Worm (Caenorhabditis elegans): ENCODE data around the gene F28H6.8.

DNA sequence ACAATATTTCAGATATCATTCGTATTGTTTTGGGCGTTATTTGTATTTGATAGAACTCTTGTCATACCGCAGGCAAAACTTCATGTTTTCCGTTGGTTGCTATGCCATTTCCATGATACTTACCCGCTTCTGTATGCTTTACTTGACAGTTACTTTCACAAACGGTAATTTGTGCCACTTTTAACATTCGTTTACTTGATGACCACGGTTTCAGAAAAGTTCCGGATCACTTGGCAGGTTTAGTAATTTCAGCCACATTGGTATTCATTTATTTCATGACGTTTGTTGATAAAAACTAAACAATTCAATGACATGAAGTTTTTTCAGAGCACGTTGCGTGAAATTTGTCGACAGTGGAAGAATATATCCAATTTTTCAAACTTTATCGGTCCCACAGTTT lies 45.3 kb upstream of the F28H6.8 start:
- no peak for TF ChIP-seq nfya-1 (tag; optimal IDR thresholded peaks at IDR 0.05; ENCODE audit: borderline replicate concordance, insufficient read depth)
- TF ChIP-seq Y53F4B.3 (GFP tag; IDR thresholded peaks at IDR 0.05): no peak
- no peak for TF ChIP-seq B0035.1 (tag; optimal IDR thresholded peaks at IDR 0.05)
- no peak for TF ChIP-seq cebp-2 (GFP tag; IDR thresholded peaks at IDR 0.05)
